Worm (Caenorhabditis elegans): ENCODE measurements around the gene oac-8.
A peak's percentile ranks its signal among the peaks of the same experiment; 100 is the strongest.

oac-8 gene

ce11 chrIV:10612281-10612680, 27.9 kb downstream of the oac-8 start:
- TF ChIP-seq unc-30 (tag; optimal IDR thresholded peaks at IDR 0.05) (no peak), snu-23 (GFP tag; optimal IDR thresholded peaks at IDR 0.05) (peak; percentile 12), unc-130 (tag; optimal IDR thresholded peaks at IDR 0.05) (no peak), lin-39 (tag; optimal IDR thresholded peaks at IDR 0.05) (no peak), lin-14 (GFP tag; optimal IDR thresholded peaks at IDR 0.05) (peak; percentile 36), nhr-71 (tag; optimal IDR thresholded peaks at IDR 0.05) (peak; percentile 19), elt-3 (tag; optimal IDR thresholded peaks at IDR 0.05) (peak in 1 of 6 experiments; percentile 3), nhr-20 (tag; optimal IDR thresholded peaks at IDR 0.05) (peak; percentile 27), nhr-85 (tag) (peak; percentile 83), blmp-1 (tag; optimal IDR thresholded peaks at IDR 0.05) (peak; percentile 69)

- peak; percentile 50 for TF ChIP-seq nhr-85 (tag)
- TF ChIP-seq vab-15 (tag; optimal IDR thresholded peaks at IDR 0.05): no peak
These were observed 30.7 kb downstream of the oac-8 start, which contains the start of gene ptr-14 for ce11 chrIV:10614918-10615477. Gene ptr-14, plus strand, starts transcription at chrIV:10615427.

ce11 chrIV:10616366-10616765, 32.0 kb downstream of the oac-8 start:
- TF ChIP-seq blmp-1 (tag; optimal IDR thresholded peaks at IDR 0.05): peak; percentile 76
- TF ChIP-seq zag-1 (tag; optimal IDR thresholded peaks at IDR 0.05): no peak
- no peak for TF ChIP-seq mep-1 (tag; optimal IDR thresholded peaks at IDR 0.05)
- no peak for TF ChIP-seq efl-1 (optimal IDR thresholded peaks at IDR 0.05)
- TF ChIP-seq efl-1 (GFP tag; optimal IDR thresholded peaks at IDR 0.05 in 1 of 2): peak in 1 of 2 experiments; percentile 21
- peak in 1 of 6 experiments; percentile 57 for TF ChIP-seq elt-3 (tag; optimal IDR thresholded peaks at IDR 0.05)

ce11 chrIV:10617099-10617498, 32.8 kb downstream of the oac-8 start:
- TF ChIP-seq efl-1 (optimal IDR thresholded peaks at IDR 0.05) (no peak), efl-1 (GFP tag; optimal IDR thresholded peaks at IDR 0.05 in 1 of 2) (peak in 1 of 2 experiments; percentile 18), ztf-11 (tag; optimal IDR thresholded peaks at IDR 0.05) (no peak), snu-23 (GFP tag; optimal IDR thresholded peaks at IDR 0.05) (peak; percentile 24), grh-1 (GFP tag; IDR thresholded peaks at IDR 0.05) (no peak), fkh-8 (tag; optimal IDR thresholded peaks at IDR 0.05) (no peak), C34B4.2 (tag; optimal IDR thresholded peaks at IDR 0.05) (no peak), rnt-1 (tag; optimal IDR thresholded peaks at IDR 0.05) (no peak), nhr-19 (GFP tag; conservative IDR thresholded peaks at IDR 0.05) (no peak), lsy-2 (tag; optimal IDR thresholded peaks at IDR 0.05) (no peak), lir-3 (tag; optimal IDR thresholded peaks at IDR 0.05; ENCODE audit: poor library complexity) (no peak), sup-37 (GFP tag; optimal IDR thresholded peaks at IDR 0.05) (no peak), ceh-8 (GFP tag; optimal IDR thresholded peaks at IDR 0.05) (no peak), snpc-4 (tag; optimal IDR thresholded peaks at IDR 0.05) (no peak), dsc-1 (tag; optimal IDR thresholded peaks at IDR 0.05) (no peak), ceh-63 (GFP tag; optimal IDR thresholded peaks at IDR 0.05) (no peak), jun-1 (tag; optimal IDR thresholded peaks at IDR 0.05) (no peak), egl-13 (tag; optimal IDR thresholded peaks at IDR 0.05) (no peak), hlh-17 (GFP tag; optimal IDR thresholded peaks at IDR 0.05; ENCODE audit: borderline replicate concordance) (no peak), nhr-71 (tag; optimal IDR thresholded peaks at IDR 0.05) (no peak), unc-62 (GFP tag; optimal IDR thresholded peaks at IDR 0.05) (no peak), nhr-47 (tag; optimal IDR thresholded peaks at IDR 0.05) (no peak), nhr-85 (tag) (peak; percentile 66), ama-1 (optimal IDR thresholded peaks at IDR 0.05) (no peak), nhr-84 (tag; optimal IDR thresholded peaks at IDR 0.05) (no peak), swsn-7 (tag; optimal IDR thresholded peaks at IDR 0.05) (no peak), lin-14 (GFP tag; optimal IDR thresholded peaks at IDR 0.05) (peak; percentile 65), lin-13 (GFP tag; optimal IDR thresholded peaks at IDR 0.05) (no peak), ets-5 (GFP tag; IDR thresholded peaks at IDR 0.05) (no peak), skn-1 (tag; optimal IDR thresholded peaks at IDR 0.05) (no peak), lin-35 (GFP tag; optimal IDR thresholded peaks at IDR 0.05) (peak in 1 of 2 experiments; percentile 12), elt-3 (tag; optimal IDR thresholded peaks at IDR 0.05) (peak in 1 of 6 experiments; percentile 46), nhr-20 (tag; optimal IDR thresholded peaks at IDR 0.05) (peak; percentile 50), hpl-2 (GFP tag; optimal IDR thresholded peaks at IDR 0.05) (no peak), blmp-1 (tag; optimal IDR thresholded peaks at IDR 0.05) (peak; percentile 44), alr-1 (tag; optimal IDR thresholded peaks at IDR 0.05; ENCODE audit: borderline replicate concordance) (no peak), nhr-11 (tag; optimal IDR thresholded peaks at IDR 0.05) (no peak), F16B12.6 (tag; optimal IDR thresholded peaks at IDR 0.05) (no peak)
